Worm (Caenorhabditis elegans) whole organism, midembryonic: ENCODE results near the gene daf-12.

Source experiments
- flt-1 ChIP-seq: fragments of 200-800 bp; sonication (Bioruptor generic); IDR thresholded peaks from 2 replicates; pipeline ENCODE4 v1.3.6; 2022; ENCODE audit warnings: missing genetic modification characterization, missing compliant biosample characterization
- ref-1 ChIP-seq: fragments of 200-800 bp; sonication (Bioruptor generic); conservative IDR thresholded peaks from 2 replicates; pipeline ENCODE4 v1.3.6; 2022; ENCODE audit warnings: missing genetic modification reagents, missing genetic modification characterization, missing compliant biosample characterization
- tab-1 ChIP-seq: fragments of 200-800 bp; sonication (Bioruptor generic); IDR thresholded peaks from 2 replicates; pipeline ENCODE4 v1.3.6; 2022; ENCODE audit warnings: missing genetic modification characterization, missing compliant biosample characterization
- ztf-23 ChIP-seq: fragments of 200-800 bp; sonication (Bioruptor generic); IDR thresholded peaks from 2 replicates; pipeline ENCODE4 v1.3.6; 2022; ENCODE audit warnings: missing genetic modification reagents, missing genetic modification characterization, missing compliant biosample characterization

- no peak for TF ChIP-seq tab-1 (GFP tag; lab: Robert Waterston, UW)
- TF ChIP-seq ref-1 = no peak
- TF ChIP-seq flt-1 (GFP tag; lab: Robert Waterston, UW) = no peak
- no peak for TF ChIP-seq ztf-23
These were observed 34.5 kb downstream of the daf-12 start for ce11 chrX:10670198-10670597.
